Worm (Caenorhabditis elegans): Measurements from ENCODE around the gene F35E12.9.

The F35E12.9 gene

DNA sequence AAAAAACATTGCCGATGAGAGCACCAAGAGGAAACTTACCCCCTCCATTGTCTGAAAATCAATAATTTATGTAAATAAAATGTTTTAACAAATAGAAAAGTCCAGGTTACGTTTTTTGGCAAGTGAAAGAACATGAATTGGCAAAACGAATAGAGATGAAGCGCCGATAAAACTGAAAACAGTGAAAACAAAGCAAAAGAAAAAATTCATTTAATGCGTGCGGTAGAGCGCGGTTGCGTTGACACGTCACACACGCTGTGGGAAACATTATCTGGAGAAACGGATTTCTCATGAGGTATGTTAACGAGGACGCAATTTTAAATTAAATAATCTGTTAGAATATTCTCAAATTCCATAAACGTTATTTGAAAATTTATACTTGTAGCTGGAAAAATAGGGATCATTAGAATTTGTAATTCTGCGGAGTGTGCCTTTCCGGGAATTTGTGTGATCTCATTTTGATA is 29.7 kb downstream of the F35E12.9 start, which contains the start of gene zipt-9:
Gene zipt-9, minus strand, starts transcription at position 51 of the 464 bp plus-strand sequence.
- TF ChIP-seq ztf-29 (GFP tag; IDR thresholded peaks at IDR 0.05) (no peak), T22C8.4 (GFP tag; IDR thresholded peaks at IDR 0.05) (0 out of 2 replicates have a peak, but pooled peaks have one; percentile 33), klf-2 (GFP tag; conservative IDR thresholded peaks at IDR 0.05) (0 out of 2 replicates have a peak, but pooled peaks have one; percentile 68), tab-1 (GFP tag; IDR thresholded peaks at IDR 0.05) (no peak), cog-1 (tag; optimal IDR thresholded peaks at IDR 0.05) (peak; percentile 70), ztf-23 (GFP tag; IDR thresholded peaks at IDR 0.05) (peak; percentile 77; the same call in 1 of the 2 replicates), flt-1 (GFP tag; IDR thresholded peaks at IDR 0.05) (no peak; the same call in 1 of the 2 replicates), med-1 (GFP tag; optimal IDR thresholded peaks at IDR 0.05; ENCODE audit: insufficient read depth) (no peak), ref-1 (GFP tag; conservative IDR thresholded peaks at IDR 0.05) (no peak)

DNA sequence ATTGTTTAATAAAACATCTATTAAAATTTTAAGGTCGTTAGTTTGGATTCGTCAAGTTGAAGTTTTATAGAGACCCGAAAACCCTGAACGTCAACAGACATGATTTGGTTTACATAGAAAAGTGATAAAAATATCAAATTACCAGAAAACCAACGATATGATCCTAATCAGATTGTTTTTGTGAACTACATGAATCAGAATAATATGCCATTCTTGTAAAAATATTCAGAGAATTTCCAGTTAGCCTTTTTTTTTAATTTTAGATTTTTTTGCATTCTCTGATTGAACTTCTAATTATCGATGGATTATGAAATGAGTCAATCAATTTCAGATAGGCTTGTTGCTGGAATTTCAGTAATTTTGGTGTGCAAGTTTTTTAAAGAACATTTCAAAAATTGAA is 33.9 kb downstream of the F35E12.9 start, which contains the start of gene srx-96:
Gene srx-96, plus strand, starts transcription at position 301 of the 400 bp plus-strand sequence.
- TF ChIP-seq ztf-29 (GFP tag; IDR thresholded peaks at IDR 0.05) (no peak), med-1 (GFP tag; optimal IDR thresholded peaks at IDR 0.05; ENCODE audit: insufficient read depth) (no peak), klf-2 (GFP tag; conservative IDR thresholded peaks at IDR 0.05) (no peak), flt-1 (GFP tag; IDR thresholded peaks at IDR 0.05) (no peak), ztf-23 (GFP tag; IDR thresholded peaks at IDR 0.05) (no peak)

DNA sequence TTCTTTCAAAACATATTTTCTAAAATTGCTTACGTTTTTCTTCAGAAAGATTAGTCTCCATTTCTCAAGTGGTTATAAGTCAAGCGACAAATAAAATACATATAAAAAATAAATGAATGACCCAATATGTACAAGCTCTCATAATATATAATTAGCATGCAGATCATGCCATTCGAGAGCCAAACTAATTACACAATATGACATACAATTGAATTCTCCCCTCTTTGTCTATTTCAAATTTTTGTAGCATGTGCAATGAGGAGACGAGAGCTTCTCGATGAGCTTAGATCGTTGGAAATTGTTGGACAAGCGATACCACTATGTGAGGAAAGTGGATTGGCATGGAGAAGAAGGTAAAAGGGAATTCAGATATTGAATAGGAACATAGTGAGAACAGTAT is 37.6 kb downstream of the F35E12.9 start, which contains the start of gene hlh-34:
Gene hlh-34, minus strand, starts transcription at position 101 of the 400 bp plus-strand sequence.
- TF ChIP-seq klf-2 (GFP tag; conservative IDR thresholded peaks at IDR 0.05) = no peak
- TF ChIP-seq ref-1 (GFP tag; conservative IDR thresholded peaks at IDR 0.05) = no peak

DNA sequence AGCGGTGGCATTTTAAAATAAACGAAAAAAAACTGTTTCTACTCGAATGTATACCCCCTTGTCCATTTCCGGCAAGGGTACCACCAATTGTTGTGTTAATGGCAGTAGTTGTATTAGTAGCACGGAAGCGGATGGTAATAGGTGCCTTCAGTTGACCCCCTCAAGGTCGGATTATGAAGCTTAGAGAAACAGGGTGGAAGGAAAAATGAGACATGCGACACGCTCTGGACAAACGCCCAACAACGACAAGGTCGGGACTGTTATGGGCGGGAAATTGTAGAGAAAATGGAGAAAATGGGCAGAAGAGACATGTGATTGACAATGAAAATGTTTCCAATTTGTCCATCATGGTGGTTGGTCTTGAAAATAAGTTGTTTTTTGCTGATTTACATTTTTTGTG is 41.0 kb downstream of the F35E12.9 start, which contains the start of gene T01D3.3:
Gene T01D3.3, plus strand, starts transcription at position 312 of the 400 bp plus-strand sequence.
- TF ChIP-seq T22C8.4 (GFP tag; IDR thresholded peaks at IDR 0.05) = no peak
- TF ChIP-seq ztf-23 (GFP tag; IDR thresholded peaks at IDR 0.05) = no peak
- TF ChIP-seq cog-1 (tag; optimal IDR thresholded peaks at IDR 0.05) = no peak
- no peak for TF ChIP-seq klf-2 (GFP tag; conservative IDR thresholded peaks at IDR 0.05)
- TF ChIP-seq flt-1 (GFP tag; IDR thresholded peaks at IDR 0.05) = no peak
- TF ChIP-seq med-1 (GFP tag; optimal IDR thresholded peaks at IDR 0.05; ENCODE audit: insufficient read depth) = no peak
- no peak for TF ChIP-seq ref-1 (GFP tag; conservative IDR thresholded peaks at IDR 0.05)
- TF ChIP-seq ztf-29 (GFP tag; IDR thresholded peaks at IDR 0.05) = no peak
- no peak for TF ChIP-seq tab-1 (GFP tag; IDR thresholded peaks at IDR 0.05)

- TF ChIP-seq med-1 (GFP tag; optimal IDR thresholded peaks at IDR 0.05; ENCODE audit: insufficient read depth) (no peak), ztf-23 (GFP tag; IDR thresholded peaks at IDR 0.05) (no peak), T22C8.4 (GFP tag; IDR thresholded peaks at IDR 0.05) (no peak), cog-1 (tag; optimal IDR thresholded peaks at IDR 0.05) (no peak), ztf-29 (GFP tag; IDR thresholded peaks at IDR 0.05) (no peak), ref-1 (GFP tag; conservative IDR thresholded peaks at IDR 0.05) (no peak), klf-2 (GFP tag; conservative IDR thresholded peaks at IDR 0.05) (no peak), flt-1 (GFP tag; IDR thresholded peaks at IDR 0.05) (no peak)
Observed at ce11 chrV:13694103-13694502, 50.8 kb downstream of the F35E12.9 start.

Data from whole organism, midembryonic.